Worm (Caenorhabditis elegans): ENCODE measurements around the gene hda-5.

hda-5 gene

DNA sequence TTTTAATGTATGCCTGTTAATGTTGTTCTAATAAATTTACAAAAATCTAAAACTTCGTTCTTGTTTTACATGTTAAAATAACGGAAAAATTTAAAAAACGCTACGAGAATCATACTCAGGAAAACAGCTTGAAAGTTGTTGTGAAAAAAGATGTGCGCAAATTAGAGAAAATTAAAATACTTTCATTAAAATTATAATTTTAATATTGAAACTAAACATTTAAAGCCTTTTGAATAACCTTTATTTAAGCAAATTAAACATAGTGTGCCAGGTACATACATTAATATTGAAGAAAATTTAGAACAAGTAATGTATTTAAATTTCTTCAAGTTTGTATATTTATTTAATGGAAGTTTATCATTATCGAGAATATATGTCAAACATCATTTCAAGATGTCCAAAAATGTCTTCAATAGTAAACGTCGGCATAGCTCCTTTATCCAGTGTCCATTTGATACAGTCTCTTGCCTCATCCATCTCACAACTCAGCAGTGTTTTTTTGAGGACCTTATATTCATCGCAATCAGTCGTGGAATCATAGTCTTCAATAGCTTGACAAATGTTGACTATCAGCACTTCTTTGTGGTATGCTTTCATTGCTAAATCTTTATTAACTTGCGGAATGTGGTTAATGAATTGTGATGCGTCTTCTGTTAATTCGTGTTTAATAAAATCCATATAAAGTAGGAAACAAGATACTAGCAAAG, 36.9 kb upstream of the hda-5 start (continued):
- TF ChIP-seq F16B12.6 (tag; optimal IDR thresholded peaks at IDR 0.05) (peak; percentile 10), nhr-19 (GFP tag; conservative IDR thresholded peaks at IDR 0.05) (peak; percentile 41), ceh-8 (GFP tag; optimal IDR thresholded peaks at IDR 0.05) (peak; percentile 23), nhr-237 (tag; optimal IDR thresholded peaks at IDR 0.05) (no peak), aly-2 (tag; optimal IDR thresholded peaks at IDR 0.05) (peak; percentile 98), ceh-88 (GFP tag; IDR thresholded peaks at IDR 0.05) (peak; percentile 52; the same call in 1 of the 2 replicates)

DNA sequence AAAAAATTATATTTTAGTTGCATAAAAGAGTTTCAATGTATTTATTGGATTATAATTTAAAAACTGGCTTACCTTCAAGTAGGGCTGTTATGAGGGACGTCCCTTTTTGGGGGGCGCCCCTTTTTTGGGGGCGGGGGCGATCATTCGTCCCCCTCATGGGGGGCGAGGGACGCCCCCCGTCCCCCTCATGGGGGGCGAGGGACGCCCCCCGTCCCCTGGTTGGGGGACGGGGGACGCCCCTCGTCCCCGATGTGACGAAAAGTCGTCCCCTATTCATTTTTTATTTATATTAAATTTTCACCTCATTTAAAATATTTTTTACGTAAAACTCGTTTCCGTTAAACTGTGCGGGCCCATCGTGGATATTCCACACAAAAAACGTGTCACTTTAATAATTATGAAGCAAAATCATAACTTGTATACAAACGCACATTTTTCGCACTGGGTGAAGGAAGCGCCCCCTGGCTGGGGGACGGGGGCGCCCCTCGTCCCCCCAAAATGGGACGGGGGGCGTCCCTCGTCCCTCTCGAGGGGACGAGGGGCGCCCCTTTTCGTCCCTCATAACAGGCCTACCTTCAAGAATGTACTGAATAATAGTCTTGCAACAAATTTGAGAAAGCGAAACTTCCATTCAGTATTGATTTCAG, 33.2 kb upstream of the hda-5 start:
- TF ChIP-seq nhr-85 (tag), result no peak
- TF ChIP-seq ceh-8 (GFP tag; optimal IDR thresholded peaks at IDR 0.05), result peak; percentile 75
- no peak for TF ChIP-seq F16B12.6 (tag; optimal IDR thresholded peaks at IDR 0.05)

DNA sequence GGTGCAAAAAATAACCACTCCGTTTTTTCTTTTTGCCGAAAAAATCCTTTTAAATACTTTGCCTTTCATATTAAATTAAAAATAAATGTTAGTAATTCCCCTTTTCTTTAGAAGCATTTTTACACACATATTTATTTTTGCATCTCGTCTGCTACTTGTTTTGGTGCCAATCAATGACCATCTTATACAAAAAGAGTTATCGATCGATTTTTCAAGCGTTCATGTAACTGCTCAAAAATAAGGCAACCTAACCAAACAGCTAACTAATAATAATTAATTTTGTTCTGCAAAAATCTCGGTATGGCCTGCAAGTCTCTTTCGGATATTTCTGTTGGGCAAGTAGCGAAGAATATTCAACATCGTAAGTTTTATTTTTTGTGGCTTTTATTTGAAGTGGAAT, 32.4 kb upstream of the hda-5 start, which contains the start of gene F44E5.2:
Gene F44E5.2, plus strand, starts transcription at position 301 of the 400 bp plus-strand sequence.
- TF ChIP-seq elt-3 (tag; optimal IDR thresholded peaks at IDR 0.05) (no peak), mep-1 (tag; optimal IDR thresholded peaks at IDR 0.05) (no peak), hlh-17 (GFP tag; optimal IDR thresholded peaks at IDR 0.05; ENCODE audit: borderline replicate concordance) (no peak), irx-1 (tag; optimal IDR thresholded peaks at IDR 0.05) (no peak), hpl-2 (GFP tag; optimal IDR thresholded peaks at IDR 0.05) (no peak), fkh-10 (GFP tag; optimal IDR thresholded peaks at IDR 0.05) (no peak), swsn-7 (tag; optimal IDR thresholded peaks at IDR 0.05) (no peak), ceh-90 (tag; optimal IDR thresholded peaks at IDR 0.05) (no peak), sptf-1 (tag; optimal IDR thresholded peaks at IDR 0.05) (no peak), unc-62 (GFP tag; optimal IDR thresholded peaks at IDR 0.05) (no peak), nhr-71 (tag; optimal IDR thresholded peaks at IDR 0.05) (no peak)

DNA sequence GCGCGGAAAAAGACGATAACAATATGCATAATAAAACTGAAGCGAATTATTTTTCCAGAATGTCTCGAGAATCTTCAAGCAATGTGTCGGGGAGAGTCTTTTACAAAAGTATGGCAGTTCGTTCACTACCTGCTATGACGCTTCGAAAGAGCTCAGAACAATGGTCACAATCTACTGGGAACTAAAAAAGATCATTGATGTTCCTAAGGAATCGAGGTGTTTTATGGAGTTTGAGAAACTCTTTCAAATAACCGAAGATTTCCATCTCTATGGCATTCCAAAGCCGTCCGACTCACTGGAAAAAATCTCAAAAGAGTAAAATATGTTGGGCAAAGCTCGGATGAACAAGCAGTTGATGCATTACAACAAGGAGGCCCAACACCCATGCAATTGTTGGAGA, 26.5 kb upstream of the hda-5 start, which contains the start of gene F44E5.15:
Gene F44E5.15, plus strand, starts transcription at position 301 of the 400 bp plus-strand sequence.
- TF ChIP-seq ama-1 (optimal IDR thresholded peaks at IDR 0.05), result no peak
- TF ChIP-seq skn-1 (tag; optimal IDR thresholded peaks at IDR 0.05), result no peak
- TF ChIP-seq efl-1 (optimal IDR thresholded peaks at IDR 0.05), result no peak
- TF ChIP-seq efl-1 (GFP tag; optimal IDR thresholded peaks at IDR 0.05 in 1 of 2), result peak in 1 of 2 experiments; percentile 76

DNA sequence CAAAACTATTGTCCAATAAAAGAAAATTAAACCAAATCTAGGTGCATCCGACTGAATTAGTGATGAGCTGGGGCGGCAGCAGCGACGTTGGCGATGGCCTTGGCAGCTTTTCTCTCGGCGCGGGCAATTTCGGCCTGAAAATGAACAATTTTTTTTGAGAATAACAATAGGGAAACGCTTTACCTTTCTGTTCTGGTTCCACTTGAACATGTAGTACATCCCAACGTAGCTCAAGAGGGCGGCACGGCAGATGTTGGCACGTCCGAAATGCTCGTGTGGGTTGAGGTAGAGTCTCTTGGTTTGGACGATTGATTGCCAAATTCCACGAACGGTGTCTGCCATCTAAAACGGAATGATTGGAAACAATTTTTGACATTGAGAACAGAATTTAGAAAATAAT, 24.6 kb upstream of the hda-5 start, which contains the start of gene F44E5.1:
Gene F44E5.1, minus strand, starts transcription at position 342 of the 400 bp plus-strand sequence.
- TF ChIP-seq efl-1 (optimal IDR thresholded peaks at IDR 0.05) (no peak), efl-1 (GFP tag; optimal IDR thresholded peaks at IDR 0.05 in 1 of 2) (peak in 1 of 2 experiments; percentile 92), C16A3.4 (tag; optimal IDR thresholded peaks at IDR 0.05) (no peak), nhr-85 (tag) (peak; percentile 18), fos-1 (tag; optimal IDR thresholded peaks at IDR 0.05) (no peak)

DNA sequence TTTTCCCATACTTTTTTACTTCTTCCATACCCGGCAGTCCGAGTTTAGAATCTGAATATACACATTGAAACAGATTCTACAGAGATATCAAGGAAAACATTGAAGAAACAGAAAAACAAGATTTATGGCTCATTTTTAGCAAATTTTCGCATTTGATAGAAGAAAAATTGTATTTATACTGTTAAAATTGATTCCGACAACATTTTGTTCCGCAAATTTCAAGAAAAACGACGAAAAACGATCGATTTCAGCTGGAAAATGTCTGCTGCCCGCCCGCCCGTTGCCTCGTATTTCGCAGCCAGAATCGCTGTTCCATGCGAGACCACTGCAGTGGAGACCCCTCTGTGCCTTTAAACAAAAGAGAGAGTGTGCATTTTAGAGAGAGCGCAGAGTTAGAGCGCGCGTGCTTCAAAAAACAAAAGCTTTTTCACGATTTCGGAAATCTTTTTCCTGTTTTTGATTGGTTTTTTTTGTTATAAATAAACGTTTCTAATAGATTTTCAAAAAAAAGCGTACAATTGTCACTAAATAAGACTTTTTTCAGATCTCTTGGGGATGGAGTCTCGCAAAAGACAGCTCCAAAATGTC, 20.9 kb upstream of the hda-5 start, which contains the start of the genes patr-1 and dna-2:
Gene patr-1, minus strand, starts transcription at position 51 of the 588 bp plus-strand sequence.
Gene dna-2, plus strand, starts transcription at position 538 of the 588 bp plus-strand sequence.
- TF ChIP-seq dpl-1 (GFP tag; optimal IDR thresholded peaks at IDR 0.05) (peak; percentile 86 to 91 (median 90)), C04F5.9 (tag; optimal IDR thresholded peaks at IDR 0.05) (no peak), ceh-88 (GFP tag; IDR thresholded peaks at IDR 0.05) (no peak), sptf-1 (tag; optimal IDR thresholded peaks at IDR 0.05) (no peak), blmp-1 (tag; optimal IDR thresholded peaks at IDR 0.05) (peak; percentile 52), unc-98 (GFP tag; IDR thresholded peaks at IDR 0.05) (no peak), tbx-2 (tag; optimal IDR thresholded peaks at IDR 0.05) (peak; percentile 61), nhr-20 (tag; optimal IDR thresholded peaks at IDR 0.05) (peak; percentile 42), ets-5 (GFP tag; IDR thresholded peaks at IDR 0.05) (no peak), snu-23 (GFP tag; optimal IDR thresholded peaks at IDR 0.05) (peak; percentile 55), efl-1 (optimal IDR thresholded peaks at IDR 0.05) (peak; percentile 81 to 93), efl-1 (GFP tag; optimal IDR thresholded peaks at IDR 0.05 in 1 of 2) (peak; percentile 92 to 99), snpc-4 (tag; optimal IDR thresholded peaks at IDR 0.05) (peak; percentile 16), egl-13 (tag; optimal IDR thresholded peaks at IDR 0.05) (peak; percentile 4), zip-4 (GFP tag; optimal IDR thresholded peaks at IDR 0.05) (no peak), ces-1 (GFP tag; optimal IDR thresholded peaks at IDR 0.05) (no peak), nhr-76 (tag; optimal IDR thresholded peaks at IDR 0.05) (no peak), sox-4 (tag; optimal IDR thresholded peaks at IDR 0.05) (no peak), mab-9 (GFP tag; IDR thresholded peaks at IDR 0.05) (no peak), lin-15B (tag; optimal IDR thresholded peaks at IDR 0.05) (peak; percentile 31), ztf-4 (tag; optimal IDR thresholded peaks at IDR 0.05) (no peak)

Measured in whole organism, L1 larva.